Fruit fly (Drosophila melanogaster): ENCODE measurements around the gene CG5921.
A peak's percentile ranks its signal among the peaks of the same experiment; 100 is the strongest.

Gene CG5921

dm6 chrX:6097578-6097977 lies 47.0 kb downstream of the CG5921 start (continued):
- TF ChIP-seq Eip78C (GFP tag) (peak; percentile 89), CG15336 (GFP tag; IDR thresholded peaks at IDR 0.05) (peak; percentile 53; the same call in 1 of the 2 replicates), achi (GFP tag; optimal IDR thresholded peaks at IDR 0.05) (peak; percentile 64), acj6 (GFP tag; optimal IDR thresholded peaks at IDR 0.05) (peak; percentile 64), dsx (GFP tag; optimal IDR thresholded peaks at IDR 0.05; ENCODE audit: poor library complexity, severe bottlenecking) (peak; percentile 43), OdsH (GFP tag; optimal IDR thresholded peaks at IDR 0.05) (peak; percentile 70), Smox (GFP tag; optimal IDR thresholded peaks at IDR 0.05) (peak; percentile 64), CG8319 (GFP tag; optimal IDR thresholded peaks at IDR 0.05) (peak; percentile 48)

DNA sequence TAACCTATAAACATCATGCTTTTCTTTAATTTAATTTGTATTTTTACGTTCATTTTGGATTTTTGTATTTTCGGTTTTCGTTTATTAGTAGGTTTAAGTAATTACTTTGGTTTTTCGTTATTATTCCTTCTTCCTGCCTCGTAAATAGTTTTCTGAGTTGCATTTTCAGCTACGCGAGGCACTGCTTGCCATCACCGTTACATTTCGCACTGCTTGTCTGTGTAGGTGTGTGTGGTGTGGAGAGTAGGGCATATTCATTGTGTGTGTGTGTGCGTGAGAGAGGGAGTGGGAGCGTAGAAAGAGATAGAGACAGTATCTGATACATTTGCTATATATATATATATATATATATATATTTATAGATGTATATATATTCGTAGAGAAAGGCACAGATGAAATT lies 54.1 kb downstream of the CG5921 start:
- TF ChIP-seq salr (GFP tag; optimal IDR thresholded peaks at IDR 0.05), result no peak

- TF ChIP-seq CG11762 (GFP tag; optimal IDR thresholded peaks at IDR 0.05; ENCODE audit: insufficient read depth) (no peak), Eip75B (GFP tag; optimal IDR thresholded peaks at IDR 0.05) (no peak), cyc (GFP tag; optimal IDR thresholded peaks at IDR 0.05) (peak; percentile 24), CG31627 (GFP tag; optimal IDR thresholded peaks at IDR 0.05) (peak; percentile 8), Hr39 (GFP tag; optimal IDR thresholded peaks at IDR 0.05) (peak; percentile 23), Hr4 (GFP tag; optimal IDR thresholded peaks at IDR 0.05) (no peak), CG9139 (GFP tag; optimal IDR thresholded peaks at IDR 0.05) (no peak), Lpt (GFP tag; optimal IDR thresholded peaks at IDR 0.05) (no peak), CG3919 (GFP tag; optimal IDR thresholded peaks at IDR 0.05) (peak; percentile 18), CG15336 (GFP tag; IDR thresholded peaks at IDR 0.05) (no peak)
Measured at dm6 chrX:6109872-6110271, 59.2 kb downstream of the CG5921 start.
